Worm (Caenorhabditis elegans): Measurements from ENCODE around the gene srh-76.

srh-76 gene

DNA sequence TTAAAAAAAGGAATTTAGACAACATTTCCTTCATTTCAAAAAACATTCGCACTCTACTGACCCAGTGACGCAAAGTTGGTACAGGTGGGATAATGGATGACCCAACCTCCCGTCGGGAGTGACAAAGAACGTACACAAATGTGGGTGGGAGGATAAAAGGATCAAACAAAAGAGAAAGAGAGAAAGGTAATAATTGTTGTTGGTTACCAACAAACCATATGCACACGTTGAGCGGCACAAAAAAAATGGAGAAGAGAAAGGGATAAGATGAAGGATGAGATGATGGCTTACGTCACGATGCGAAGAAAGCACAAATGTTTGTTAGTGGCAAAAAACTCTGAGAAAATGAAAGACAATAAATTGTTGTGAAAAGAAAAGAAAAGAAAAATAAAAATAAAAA is 18.0 kb downstream of the srh-76 start (continued):
- TF ChIP-seq ZK337.2 (GFP tag; IDR thresholded peaks at IDR 0.05) (no peak), lin-29 (GFP tag; IDR thresholded peaks at IDR 0.05) (no peak), dmd-6 (GFP tag; IDR thresholded peaks at IDR 0.05) (no peak), ceh-62 (tag; optimal IDR thresholded peaks at IDR 0.05) (no peak), nhr-28 (tag; optimal IDR thresholded peaks at IDR 0.05) (peak; percentile 12), hlh-30 (tag; optimal IDR thresholded peaks at IDR 0.05; ENCODE audit: insufficient read depth) (no peak)

DNA sequence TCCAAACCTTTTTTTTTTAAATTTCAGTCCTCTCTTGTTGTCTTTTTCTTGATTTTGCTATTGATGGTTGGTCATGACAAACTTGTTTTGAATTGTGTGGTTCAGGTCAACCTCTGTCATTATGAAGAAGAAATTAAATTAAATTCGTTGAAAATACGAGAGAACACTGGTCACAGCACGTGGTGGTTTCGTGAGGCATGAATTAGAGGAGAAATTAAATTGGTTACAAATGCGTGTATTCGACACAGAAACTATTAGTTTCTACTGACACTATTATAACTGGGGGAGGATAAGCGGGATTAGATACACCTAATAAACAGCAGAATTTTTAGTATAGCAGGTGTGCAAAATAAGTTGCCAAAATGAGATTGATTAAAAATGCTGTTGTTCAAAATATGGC is 18.5 kb downstream of the srh-76 start:
- TF ChIP-seq nhr-25 (tag; optimal IDR thresholded peaks at IDR 0.05; ENCODE audit: borderline replicate concordance, insufficient read depth), result no peak
- no peak for TF ChIP-seq egl-27 (tag; optimal IDR thresholded peaks at IDR 0.05)
- no peak for TF ChIP-seq nhr-77 (tag; optimal IDR thresholded peaks at IDR 0.05)

DNA sequence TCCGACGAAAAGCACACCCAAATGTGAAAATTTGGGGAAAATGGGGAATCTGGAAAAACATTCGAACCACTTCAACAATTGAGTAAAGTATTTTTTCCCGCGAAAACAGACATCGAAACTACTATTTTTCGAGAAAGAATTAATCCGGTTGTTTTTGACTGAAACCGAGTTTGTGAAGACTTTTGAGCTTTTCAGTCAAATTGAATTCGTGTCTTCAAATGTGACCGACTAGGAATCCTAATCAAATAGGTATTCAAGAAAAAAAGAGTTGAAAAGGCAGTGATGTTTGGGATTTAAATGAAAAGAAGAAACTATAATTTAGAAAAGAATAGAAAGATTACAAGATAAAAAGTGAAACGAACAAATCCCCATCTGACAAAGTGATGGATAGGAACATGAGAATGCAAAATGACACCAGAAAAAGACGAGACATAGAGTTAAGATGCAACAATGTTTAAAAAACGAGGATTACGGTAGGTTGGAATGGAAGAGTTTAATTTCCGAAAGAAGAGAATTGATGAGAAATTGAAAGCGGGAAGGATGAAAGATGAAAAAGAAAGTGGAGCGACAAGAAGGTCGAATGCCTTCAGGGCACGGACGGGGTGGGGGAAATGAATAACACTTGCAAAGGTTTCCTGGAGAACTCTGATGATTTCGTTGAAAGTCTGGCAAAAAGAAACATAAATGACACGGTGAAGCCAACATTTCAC is 29.0 kb downstream of the srh-76 start, which contains the start of gene F26F12.8:
TSS of gene F26F12.8 (minus strand) at position 51 of the 710 bp plus-strand sequence.
- TF ChIP-seq F37D6.2 (tag; optimal IDR thresholded peaks at IDR 0.05) (no peak), aha-1 (tag) (peak; percentile 67)

DNA sequence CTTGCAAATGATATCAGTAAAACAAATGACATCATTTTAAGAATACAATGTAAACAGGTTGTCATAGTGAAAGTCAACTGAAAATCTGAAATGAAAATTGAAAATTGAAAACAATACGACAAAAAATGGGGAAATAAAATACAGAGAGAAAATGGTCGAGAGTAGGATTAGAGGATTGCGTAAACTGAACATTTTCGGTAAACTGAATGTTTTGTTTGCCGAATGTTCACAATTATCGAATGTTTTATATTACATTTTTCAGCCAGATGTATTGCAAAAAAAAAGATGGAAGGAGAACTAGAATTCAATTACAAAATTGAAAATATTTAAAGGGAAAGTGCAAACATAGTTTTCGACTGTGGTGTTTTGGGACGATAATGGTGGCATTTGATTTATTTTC is 31.5 kb downstream of the srh-76 start, which contains the start of gene F26F12.5:
TSS of gene F26F12.5 (minus strand) at position 101 of the 400 bp plus-strand sequence.
- TF ChIP-seq tag-97 (GFP tag; IDR thresholded peaks at IDR 0.05) (no peak), daf-16 (GFP tag; optimal IDR thresholded peaks at IDR 0.05) (no peak), daf-16 (tag; optimal IDR thresholded peaks at IDR 0.05) (no peak), nhr-42 (GFP tag; IDR thresholded peaks at IDR 0.05) (no peak), mxl-3 (GFP tag; optimal IDR thresholded peaks at IDR 0.05) (no peak), set-16 (GFP tag; IDR thresholded peaks at IDR 0.05) (no peak), unc-62 (GFP tag; optimal IDR thresholded peaks at IDR 0.05 in 1 of 2) (peak in 1 of 2 experiments; percentile 19), unc-62 (tag; optimal IDR thresholded peaks at IDR 0.05) (no peak)

DNA sequence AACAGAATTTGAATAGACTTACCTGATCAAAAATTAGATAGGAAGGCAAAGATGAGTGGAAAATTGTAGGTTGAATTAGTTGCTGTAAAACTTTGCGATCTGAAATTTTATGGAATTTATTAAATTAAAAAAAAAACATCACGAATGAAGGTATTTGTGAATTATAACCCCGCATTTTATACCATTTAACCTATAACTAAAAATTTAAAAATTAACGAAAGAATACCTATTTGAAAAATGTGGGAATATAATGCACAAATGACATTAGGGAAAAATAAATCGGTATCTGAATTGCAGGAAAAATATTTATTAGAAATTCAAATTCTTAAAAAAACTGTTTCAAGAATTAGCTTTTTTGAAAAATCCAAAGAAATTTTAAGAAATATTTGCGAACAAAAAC is 35.6 kb downstream of the srh-76 start, which contains the start of gene F26F12.4:
TSS of gene F26F12.4 (minus strand) at position 101 of the 400 bp plus-strand sequence.
- TF ChIP-seq lin-15B (tag; optimal IDR thresholded peaks at IDR 0.05), result no peak
- no peak for TF ChIP-seq madf-5 (GFP tag; IDR thresholded peaks at IDR 0.05)
- TF ChIP-seq nhr-237 (tag; optimal IDR thresholded peaks at IDR 0.05), result no peak
- no peak for TF ChIP-seq daf-16 (GFP tag; optimal IDR thresholded peaks at IDR 0.05)
- no peak for TF ChIP-seq daf-16 (tag; optimal IDR thresholded peaks at IDR 0.05)
- no peak for TF ChIP-seq lin-39 (tag; optimal IDR thresholded peaks at IDR 0.05)
- TF ChIP-seq zip-11 (GFP tag; IDR thresholded peaks at IDR 0.05), result no peak
- TF ChIP-seq ZK337.2 (GFP tag; IDR thresholded peaks at IDR 0.05), result no peak
- TF ChIP-seq hmg-1.1 (GFP tag; IDR thresholded peaks at IDR 0.05), result no peak

DNA sequence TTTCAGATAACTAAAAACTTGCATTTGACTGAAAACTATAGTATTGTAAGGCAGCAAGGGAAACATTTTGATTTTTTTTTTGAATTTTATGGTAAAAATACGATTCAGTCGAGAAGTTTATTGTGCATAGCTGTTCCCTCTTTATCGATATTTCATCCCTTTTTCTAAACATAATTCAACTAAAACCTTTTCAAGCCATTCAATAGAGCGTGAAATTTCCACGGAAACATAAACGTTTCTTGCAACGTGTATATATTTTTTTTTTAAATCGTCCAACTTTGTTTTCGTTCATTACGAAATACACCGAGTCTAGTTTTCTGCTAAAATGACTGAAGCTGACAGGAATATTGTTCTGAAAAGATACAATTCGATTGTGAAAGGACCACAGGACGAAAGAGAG is 38.1 kb downstream of the srh-76 start, which contains the start of gene C02G6.2:
TSS of gene C02G6.2 (plus strand) at position 301 of the 400 bp plus-strand sequence.
- TF ChIP-seq sdz-12 (GFP tag; optimal IDR thresholded peaks at IDR 0.05), result no peak
- no peak for TF ChIP-seq zag-1 (tag; optimal IDR thresholded peaks at IDR 0.05)
- TF ChIP-seq mdl-1 (tag; optimal IDR thresholded peaks at IDR 0.05), result no peak
- no peak for TF ChIP-seq F44E2.7 (GFP tag; IDR thresholded peaks at IDR 0.05)
- TF ChIP-seq fos-1 (tag; optimal IDR thresholded peaks at IDR 0.05), result no peak
- no peak for TF ChIP-seq arid-1 (GFP tag; conservative IDR thresholded peaks at IDR 0.05)
- TF ChIP-seq mdt-29 (GFP tag; IDR thresholded peaks at IDR 0.05), result no peak
- no peak for TF ChIP-seq pqm-1 (tag; optimal IDR thresholded peaks at IDR 0.05)
